Fruit fly (Drosophila melanogaster): ENCODE results near the gene CG34452.
A peak's percentile ranks its signal among the peaks of the same experiment; 100 is the strongest.

The CG34452 gene

DNA sequence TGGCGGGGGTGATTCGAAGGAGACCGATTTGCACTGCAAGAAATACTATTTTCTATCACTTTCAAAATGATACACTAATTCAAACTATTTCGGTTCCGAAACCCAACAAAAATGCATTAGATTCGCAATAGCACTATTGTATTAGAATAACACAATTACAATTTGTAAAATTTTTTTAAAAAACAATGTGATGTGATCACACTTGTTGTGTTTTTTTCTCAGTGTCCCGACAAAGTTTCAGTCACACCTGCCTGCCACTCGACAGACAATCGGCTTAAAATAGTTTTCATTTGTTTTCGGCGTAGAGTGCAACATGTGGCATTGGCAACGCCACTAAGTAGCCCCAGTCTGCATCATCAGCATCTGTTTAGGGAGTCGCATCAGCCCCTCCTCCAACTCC is 12.6 kb downstream of the CG34452 start:
- TF ChIP-seq Eip75B (GFP tag; optimal IDR thresholded peaks at IDR 0.05): no peak
- no peak for TF ChIP-seq acj6 (GFP tag; optimal IDR thresholded peaks at IDR 0.05)
- no peak for TF ChIP-seq CG6854 (GFP tag; optimal IDR thresholded peaks at IDR 0.05)
- TF ChIP-seq dac (GFP tag; optimal IDR thresholded peaks at IDR 0.05): no peak
- TF ChIP-seq fd85E (GFP tag; optimal IDR thresholded peaks at IDR 0.05): no peak
- no peak for TF ChIP-seq CG11762 (GFP tag; optimal IDR thresholded peaks at IDR 0.05; ENCODE audit: insufficient read depth)
- no peak for TF ChIP-seq Hr39 (GFP tag; optimal IDR thresholded peaks at IDR 0.05)
- no peak for TF ChIP-seq topi (GFP tag; optimal IDR thresholded peaks at IDR 0.05)
- no peak for TF ChIP-seq CG11902 (GFP tag; optimal IDR thresholded peaks at IDR 0.05)
- TF ChIP-seq Gug (GFP tag; IDR thresholded peaks at IDR 0.05): no peak
- TF ChIP-seq Met (GFP tag; optimal IDR thresholded peaks at IDR 0.05): no peak
- TF ChIP-seq CG6792 (GFP tag; optimal IDR thresholded peaks at IDR 0.05): no peak
- no peak for TF ChIP-seq lz (GFP tag; optimal IDR thresholded peaks at IDR 0.05)
- 0 out of 3 replicates have a peak, but pooled peaks have one; percentile 30 for TF ChIP-seq CG8119 (GFP tag; IDR thresholded peaks at IDR 0.05)
- no peak for TF ChIP-seq CG4318 (GFP tag; optimal IDR thresholded peaks at IDR 0.05)
- no peak for TF ChIP-seq esn (GFP tag; optimal IDR thresholded peaks at IDR 0.05)
- TF ChIP-seq CG34406 (GFP tag; optimal IDR thresholded peaks at IDR 0.05): no peak
- no peak for TF ChIP-seq Blimp-1 (GFP tag; optimal IDR thresholded peaks at IDR 0.05)
- TF ChIP-seq CG10631 (GFP tag; optimal IDR thresholded peaks at IDR 0.05): peak; percentile 21
- TF ChIP-seq CG10669 (GFP tag; optimal IDR thresholded peaks at IDR 0.05): peak; percentile 4
- TF ChIP-seq fd59A (GFP tag; optimal IDR thresholded peaks at IDR 0.05): no peak
- no peak for TF ChIP-seq ss (GFP tag; optimal IDR thresholded peaks at IDR 0.05)
- peak; percentile 35 for TF ChIP-seq Hr4 (GFP tag; optimal IDR thresholded peaks at IDR 0.05)
- no peak for TF ChIP-seq CG7368 (GFP tag; optimal IDR thresholded peaks at IDR 0.05)
- peak; percentile 20 for TF ChIP-seq CG3919 (GFP tag; optimal IDR thresholded peaks at IDR 0.05)
- TF ChIP-seq Ets21C (GFP tag; optimal IDR thresholded peaks at IDR 0.05): no peak
- no peak for TF ChIP-seq CG8632 (GFP tag; optimal IDR thresholded peaks at IDR 0.05)
- TF ChIP-seq achi (GFP tag; optimal IDR thresholded peaks at IDR 0.05): peak; percentile 11
- no peak for TF ChIP-seq spab (GFP tag; optimal IDR thresholded peaks at IDR 0.05)
- TF ChIP-seq Eip78C (GFP tag): peak; percentile 62
- TF ChIP-seq pdm3 (GFP tag; optimal IDR thresholded peaks at IDR 0.05): no peak
- no peak for TF ChIP-seq Sox102F (GFP tag; optimal IDR thresholded peaks at IDR 0.05)
- TF ChIP-seq OdsH (GFP tag; optimal IDR thresholded peaks at IDR 0.05): no peak
- no peak for TF ChIP-seq vri (GFP tag; optimal IDR thresholded peaks at IDR 0.05)
- no peak for TF ChIP-seq salr (GFP tag; optimal IDR thresholded peaks at IDR 0.05)
- no peak for TF ChIP-seq Sox14 (GFP tag; optimal IDR thresholded peaks at IDR 0.05)
- no peak for TF ChIP-seq fkh (GFP tag; optimal IDR thresholded peaks at IDR 0.05)
- TF ChIP-seq Hr38 (GFP tag; optimal IDR thresholded peaks at IDR 0.05): no peak
- no peak for TF ChIP-seq CG1621 (tag; optimal IDR thresholded peaks at IDR 0.05)
- TF ChIP-seq CG32006 (GFP tag; optimal IDR thresholded peaks at IDR 0.05): peak; percentile 49
- TF ChIP-seq CG8319 (GFP tag; optimal IDR thresholded peaks at IDR 0.05): no peak
- TF ChIP-seq eg (GFP tag; IDR thresholded peaks at IDR 0.05): no peak
- no peak for TF ChIP-seq Ets96B (tag; optimal IDR thresholded peaks at IDR 0.05)
- 0 out of 3 replicates have a peak, but pooled peaks have one; percentile 44 for TF ChIP-seq CG6163 (GFP tag; IDR thresholded peaks at IDR 0.05)
- TF ChIP-seq CG31627 (GFP tag; optimal IDR thresholded peaks at IDR 0.05): no peak
- TF ChIP-seq CG6276 (GFP tag; optimal IDR thresholded peaks at IDR 0.05): no peak
- TF ChIP-seq CG6808 (GFP tag; optimal IDR thresholded peaks at IDR 0.05): no peak
- no peak for TF ChIP-seq CG3032 (tag; optimal IDR thresholded peaks at IDR 0.05)
- no peak for TF ChIP-seq Lpt (GFP tag; optimal IDR thresholded peaks at IDR 0.05)
- no peak for TF ChIP-seq Eip93F (GFP tag; optimal IDR thresholded peaks at IDR 0.05)
- TF ChIP-seq CG11294 (GFP tag; IDR thresholded peaks at IDR 0.05): no peak
- no peak for TF ChIP-seq CG16779 (tag; optimal IDR thresholded peaks at IDR 0.05)
- TF ChIP-seq CG9139 (GFP tag; optimal IDR thresholded peaks at IDR 0.05): no peak
